Fruit fly (Drosophila melanogaster): ENCODE measurements around the gene wts.
A peak's percentile ranks its signal among the peaks of the same experiment; 100 is the strongest.

wts gene

dm6 chr3R:30805762-30806371 lies 552 bp downstream of the wts start (continued):
- TF ChIP-seq CG31441 (GFP tag; IDR thresholded peaks at IDR 0.05) (no peak), tap (tag; optimal IDR thresholded peaks at IDR 0.05) (no peak), CG7928 (GFP tag; optimal IDR thresholded peaks at IDR 0.05) (no peak), Taf1 (GFP tag; IDR thresholded peaks at IDR 0.05) (no peak), CG17802 (tag; optimal IDR thresholded peaks at IDR 0.05) (no peak), CG4360 (GFP tag; IDR thresholded peaks at IDR 0.05) (peak; percentile 50; the same call in 1 of the 2 replicates), CTCF (GFP tag; optimal IDR thresholded peaks at IDR 0.05) (no peak), Optix (GFP tag; IDR thresholded peaks at IDR 0.05) (no peak), pita (GFP tag; optimal IDR thresholded peaks at IDR 0.05) (no peak), ara (GFP tag; IDR thresholded peaks at IDR 0.05) (no peak), crol (GFP tag; IDR thresholded peaks at IDR 0.05) (peak; percentile 51), al (GFP tag; IDR thresholded peaks at IDR 0.05) (no peak), CG8478 (optimal IDR thresholded peaks at IDR 0.05) (peak; percentile 98), stwl (tag; optimal IDR thresholded peaks at IDR 0.05) (no peak), CG17912 (GFP tag; optimal IDR thresholded peaks at IDR 0.05) (no peak), CG13624 (GFP tag; optimal IDR thresholded peaks at IDR 0.05) (no peak), Neu2 (GFP tag; optimal IDR thresholded peaks at IDR 0.05; ENCODE audit: borderline replicate concordance) (no peak), ash1 (GFP tag; optimal IDR thresholded peaks at IDR 0.05) (no peak), Asciz (GFP tag; optimal IDR thresholded peaks at IDR 0.05) (no peak), abd-A (tag; optimal IDR thresholded peaks at IDR 0.05) (peak; percentile 22), Blimp-1 (GFP tag; optimal IDR thresholded peaks at IDR 0.05) (no peak), bsh (GFP tag; optimal IDR thresholded peaks at IDR 0.05) (no peak), CG34224 (GFP tag; IDR thresholded peaks at IDR 0.05; ENCODE audit: partially characterized antibody) (no peak), CG34422 (GFP tag; IDR thresholded peaks at IDR 0.05) (peak; percentile 45; the same call in 1 of the 3 replicates), prd (optimal IDR thresholded peaks at IDR 0.05) (no peak), prd (GFP tag; IDR thresholded peaks at IDR 0.05) (no peak), CG16815 (GFP tag; optimal IDR thresholded peaks at IDR 0.05) (no peak), scrt (GFP tag; optimal IDR thresholded peaks at IDR 0.05) (peak; percentile 97), slou (GFP tag; optimal IDR thresholded peaks at IDR 0.05) (no peak), otp (GFP tag; IDR thresholded peaks at IDR 0.05) (0 out of 3 replicates have a peak, but pooled peaks have one; percentile 27), CG8290 (GFP tag; optimal IDR thresholded peaks at IDR 0.05) (no peak), CG8290 (tag; optimal IDR thresholded peaks at IDR 0.05) (no peak), CG3407 (GFP tag; optimal IDR thresholded peaks at IDR 0.05) (no peak), onecut (GFP tag; IDR thresholded peaks at IDR 0.05) (no peak), CG3995 (GFP tag; optimal IDR thresholded peaks at IDR 0.05) (no peak), gsb (GFP tag; IDR thresholded peaks at IDR 0.05) (no peak), Dip3 (GFP tag; optimal IDR thresholded peaks at IDR 0.05) (no peak), HHEX (GFP tag; optimal IDR thresholded peaks at IDR 0.05) (no peak), HmgD (GFP tag; optimal IDR thresholded peaks at IDR 0.05) (no peak), CHES-1-like (GFP tag; optimal IDR thresholded peaks at IDR 0.05) (no peak), Trl (optimal IDR thresholded peaks at IDR 0.05) (peak; percentile 58 to 88), Trl (GFP tag; optimal IDR thresholded peaks at IDR 0.05) (no peak), CG10654 (GFP tag; optimal IDR thresholded peaks at IDR 0.05) (no peak), D19B (GFP tag; optimal IDR thresholded peaks at IDR 0.05) (no peak), NfI (GFP tag; optimal IDR thresholded peaks at IDR 0.05) (no peak), CG1832 (GFP tag; optimal IDR thresholded peaks at IDR 0.05) (peak; percentile 79), CG18764 (GFP tag; optimal IDR thresholded peaks at IDR 0.05) (no peak), Bgb (GFP tag; IDR thresholded peaks at IDR 0.05; ENCODE audit: partially characterized antibody) (no peak), Oli (tag; optimal IDR thresholded peaks at IDR 0.05) (no peak), CG2678 (tag; optimal IDR thresholded peaks at IDR 0.05) (no peak), mam (GFP tag; optimal IDR thresholded peaks at IDR 0.05) (no peak), inv (GFP tag; IDR thresholded peaks at IDR 0.05; ENCODE audit: partially characterized antibody) (no peak)

Data from whole organism, embryonic.